Fruit fly (Drosophila melanogaster) whole organism, adult: Measurements from ENCODE around the gene Vps39.

Experiments
- CG12768 ChIP-seq: fragments of 200-800 bp; sonication (Bioruptor generic); optimal IDR thresholded peaks from 2 replicates; lab custom pipeline; 2017; ENCODE audit warnings: missing biosample characterization, missing genetic modification characterization, mild to moderate bottlenecking, moderate library complexity, missing genetic modification reagents
- CG14711 ChIP-seq: fragments of 200-800 bp; sonication (Bioruptor generic); optimal IDR thresholded peaks from 2 replicates; lab custom pipeline; 2018; ENCODE audit warnings: missing biosample characterization, mild to moderate bottlenecking, missing genetic modification characterization, moderate library complexity
- CG5204 ChIP-seq: fragments of 200-800 bp; sonication (Bioruptor generic); optimal IDR thresholded peaks from 2 replicates; lab custom pipeline; 2016; ENCODE audit warnings: missing biosample characterization, missing genetic modification characterization
- CG7045 ChIP-seq: fragments of 200-800 bp; sonication (Bioruptor generic); optimal IDR thresholded peaks from 2 replicates; lab custom pipeline; 2017; ENCODE audit warnings: missing biosample characterization, mild to moderate bottlenecking, missing genetic modification characterization
- CG7101 ChIP-seq: fragments of 200-800 bp; sonication (Bioruptor generic); optimal IDR thresholded peaks from 2 replicates; lab custom pipeline; 2018; ENCODE audit warnings: missing biosample characterization, mild to moderate bottlenecking, missing genetic modification characterization, moderate library complexity
- Hr96 ChIP-seq: fragments of 200-800 bp; sonication (Bioruptor generic); optimal IDR thresholded peaks from 2 replicates; lab custom pipeline; 2016; ENCODE audit warnings: missing biosample characterization, missing genetic modification characterization
- pad ChIP-seq: fragments of 200-800 bp; sonication (Bioruptor generic); optimal IDR thresholded peaks from 3 replicates; lab custom pipeline; 2017; ENCODE audit warnings: missing biosample characterization, missing genetic modification characterization, mild to moderate bottlenecking, moderate library complexity, missing genetic modification reagents
- tj ChIP-seq: fragments of 200-800 bp; sonication (Bioruptor generic); optimal IDR thresholded peaks from 3 replicates; lab custom pipeline; 2017; ENCODE audit warnings: missing biosample characterization, mild to moderate bottlenecking, missing genetic modification characterization, moderate library complexity
- toe ChIP-seq: fragments of 200-800 bp; sonication (Bioruptor generic); optimal IDR thresholded peaks from 2 replicates; lab custom pipeline; 2016; ENCODE audit warnings: missing biosample characterization, missing genetic modification characterization

DNA sequence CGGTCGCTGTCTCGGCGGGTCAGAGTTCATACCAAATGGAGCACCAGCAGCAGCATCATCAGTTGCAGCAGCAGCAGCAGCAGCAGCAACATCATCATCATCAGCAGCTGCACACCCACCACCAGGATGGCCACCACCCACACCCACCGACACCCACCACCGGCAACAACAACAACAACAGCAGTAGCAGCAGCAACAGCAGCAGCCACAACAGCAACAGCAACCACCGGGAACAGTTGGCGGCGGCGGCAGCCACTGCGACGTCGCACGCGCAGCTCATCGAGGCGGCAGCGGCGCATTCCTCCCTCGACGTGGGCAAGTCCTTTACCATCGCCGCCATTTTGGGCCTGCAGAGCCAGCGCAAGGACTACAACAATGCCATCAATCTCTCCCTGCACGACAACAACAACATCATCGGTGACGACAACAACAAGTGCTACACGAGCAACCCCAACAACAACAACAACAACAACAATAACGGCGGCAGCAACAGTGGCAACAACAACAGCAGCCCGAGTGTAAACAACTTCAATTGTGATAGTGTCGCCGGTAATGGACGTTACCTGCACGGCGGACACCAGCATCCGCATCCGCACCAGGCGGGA is 4.4 kb downstream of the Vps39 start:
- TF ChIP-seq toe (GFP tag; lab: Kevin White, UChicago) (no peak), CG5204 (no peak), CG12768 (GFP tag; lab: Kevin White, UChicago) (no peak), CG7045 (GFP tag; lab: Kevin White, UChicago) (no peak), CG14711 (tag; lab: Kevin White, UChicago) (no peak), pad (GFP tag; lab: Kevin White, UChicago) (no peak), Hr96 (GFP tag; lab: Kevin White, UChicago) (no peak), tj (no peak), CG7101 (no peak)
